Fruit fly (Drosophila melanogaster): ENCODE results near the gene CG6067.

DNA sequence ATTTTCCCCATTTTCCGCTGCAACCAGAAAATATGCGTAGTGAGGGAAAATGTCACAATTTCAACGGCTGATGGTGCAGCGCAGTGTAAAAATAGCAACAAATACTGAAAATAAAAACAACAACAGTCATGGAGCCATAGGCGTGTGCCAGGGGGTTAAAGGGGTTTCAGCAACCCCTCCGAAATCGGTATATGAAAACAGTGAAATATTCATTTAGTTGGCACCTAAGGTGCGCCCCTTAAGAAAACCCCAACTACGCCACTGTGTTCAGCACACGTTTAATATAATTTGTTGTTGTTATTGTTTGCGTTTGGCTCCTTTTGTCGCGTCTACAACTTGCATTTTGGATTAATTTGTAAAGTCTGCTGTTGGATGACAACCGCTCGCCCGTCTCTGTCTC, 16.6 kb downstream of the CG6067 start:
- TF ChIP-seq HLH106 (tag; optimal IDR thresholded peaks at IDR 0.05) (peak; percentile 26), Abd-B (GFP tag; optimal IDR thresholded peaks at IDR 0.05) (no peak), Jra (GFP tag; optimal IDR thresholded peaks at IDR 0.05) (no peak), fru (GFP tag; optimal IDR thresholded peaks at IDR 0.05) (no peak), h (GFP tag; optimal IDR thresholded peaks at IDR 0.05) (no peak), usp (GFP tag; optimal IDR thresholded peaks at IDR 0.05) (no peak), Hr78 (GFP tag; optimal IDR thresholded peaks at IDR 0.05) (no peak), sv (GFP tag; optimal IDR thresholded peaks at IDR 0.05) (peak; percentile 5), psq (GFP tag; optimal IDR thresholded peaks at IDR 0.05) (no peak), Dif (GFP tag; optimal IDR thresholded peaks at IDR 0.05; ENCODE audit: partially characterized antibody) (no peak), OdsH (GFP tag; optimal IDR thresholded peaks at IDR 0.05) (no peak)
